Worm (Caenorhabditis elegans): ENCODE results near the gene Y38H6A.5.

DNA sequence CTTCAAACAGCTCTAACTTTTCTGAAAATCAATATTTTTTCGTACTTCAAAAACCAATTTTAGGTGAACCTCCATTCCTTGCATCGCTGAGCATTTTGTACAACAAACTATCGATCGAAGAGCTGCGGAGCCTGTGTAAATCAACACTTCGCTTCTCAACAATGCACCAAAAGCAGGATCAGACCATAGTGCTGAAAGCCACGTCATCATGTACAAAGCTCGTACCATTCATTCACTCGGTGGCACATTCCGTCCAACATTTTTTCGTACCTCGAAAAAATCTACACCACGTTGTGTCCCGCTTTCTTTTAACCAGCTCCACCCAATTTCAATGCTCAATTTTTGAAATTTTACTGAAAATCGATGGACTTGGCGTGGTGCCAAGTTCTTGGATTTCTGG is 24.6 kb downstream of the Y38H6A.5 start, which contains the start of gene ZC15.10:
- TF ChIP-seq snpc-4 (tag; optimal IDR thresholded peaks at IDR 0.05) = no peak
- no peak for TF ChIP-seq ceh-43 (GFP tag; optimal IDR thresholded peaks at IDR 0.05)
- no peak for TF ChIP-seq unc-120 (tag; optimal IDR thresholded peaks at IDR 0.05; ENCODE audit: poor library complexity, severe bottlenecking)
- TF ChIP-seq nhr-237 (tag; optimal IDR thresholded peaks at IDR 0.05) = no peak
- TF ChIP-seq tbx-8 (GFP tag; optimal IDR thresholded peaks at IDR 0.05) = no peak
- TF ChIP-seq M03D4.4 (tag; optimal IDR thresholded peaks at IDR 0.05) = no peak
- TF ChIP-seq mep-1 (tag; optimal IDR thresholded peaks at IDR 0.05) = no peak
- TF ChIP-seq ztf-11 (tag; optimal IDR thresholded peaks at IDR 0.05) = no peak
- TF ChIP-seq nhr-28 (tag; optimal IDR thresholded peaks at IDR 0.05) = no peak
- no peak for TF ChIP-seq pha-4 (tag; optimal IDR thresholded peaks at IDR 0.05)
- TF ChIP-seq unc-62 (GFP tag; optimal IDR thresholded peaks at IDR 0.05) = no peak
- no peak for TF ChIP-seq sem-2 (GFP tag; optimal IDR thresholded peaks at IDR 0.05)
